Worm (Caenorhabditis elegans) whole organism, L3 larva: ENCODE measurements around the gene F53A3.1.

Experiments
- R02D3.7 ChIP-seq: fragments of 150-350 bp; optimal IDR thresholded peaks from 2 replicates; lab custom pipeline; 2014; ENCODE audit warnings: missing biosample characterization, missing genetic modification characterization
- ceh-9 ChIP-seq: sonication (generic microtip); optimal IDR thresholded peaks from 2 replicates; lab custom pipeline; 2018; ENCODE audit warnings: missing biosample characterization, missing genetic modification characterization
- lin-39 ChIP-seq: fragments of 150-350 bp; optimal IDR thresholded peaks from 2 replicates; lab custom pipeline; 2018; ENCODE audit warnings: missing biosample characterization, missing genetic modification reagents, missing genetic modification characterization
- nhr-237 ChIP-seq: fragments of 150-350 bp; optimal IDR thresholded peaks from 2 replicates; lab custom pipeline; 2014; ENCODE audit warnings: missing biosample characterization, missing genetic modification characterization
- nhr-67 ChIP-seq: fragments of 150-350 bp; optimal IDR thresholded peaks from 2 replicates; lab custom pipeline; 2014; ENCODE audit warnings: missing biosample characterization, missing genetic modification characterization
- pqm-1 ChIP-seq: fragments of 150-350 bp; optimal IDR thresholded peaks from 2 replicates; lab custom pipeline; 2017; ENCODE audit warnings: missing biosample characterization, missing genetic modification characterization, inconsistent platforms
- unc-39 ChIP-seq: sonication (generic microtip); optimal IDR thresholded peaks from 4 replicates; lab custom pipeline; 2017; ENCODE audit warnings: missing biosample characterization, missing genetic modification characterization

DNA sequence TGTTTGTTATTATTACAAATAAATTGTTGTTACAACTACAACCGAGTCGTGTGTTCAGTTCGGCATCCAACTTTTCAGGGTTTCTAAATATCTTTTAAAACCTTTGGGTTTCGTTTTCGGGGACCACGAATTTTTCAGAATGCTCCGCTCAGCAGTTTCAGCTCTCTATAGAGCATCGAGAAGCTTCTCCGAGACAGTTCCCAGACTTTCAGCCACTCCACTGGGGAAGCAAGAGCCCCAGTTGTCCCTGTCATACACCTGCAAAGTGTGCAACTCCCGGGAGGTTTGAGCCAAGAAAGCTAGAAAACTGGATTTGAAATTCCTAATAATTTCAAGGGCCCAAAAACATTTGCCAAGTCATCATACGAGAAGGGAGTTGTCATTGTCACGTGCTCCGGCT, 8.0 kb upstream of the F53A3.1 start, which contains the start of gene F53A3.7:
- TF ChIP-seq pqm-1 (tag; lab: Kevin White, UChicago) (no peak), R02D3.7 (no peak), lin-39 (no peak), ceh-9 (tag; lab: Kevin White, UChicago) (no peak), nhr-237 (no peak), unc-39 (tag; lab: Kevin White, UChicago) (no peak), nhr-67 (tag; lab: Kevin White, UChicago) (no peak)
